Fruit fly (Drosophila melanogaster): ENCODE results near the gene ScsbetaA.
A peak's percentile ranks its signal among the peaks of the same experiment; 100 is the strongest.

Gene ScsbetaA

dm6 chr3R:8896740-8897139 lies 41.8 kb upstream of the ScsbetaA start (continued):
- TF ChIP-seq Hmr (GFP tag; optimal IDR thresholded peaks at IDR 0.05) (peak; percentile 69), Oli (tag; optimal IDR thresholded peaks at IDR 0.05) (peak; percentile 82), z (GFP tag; IDR thresholded peaks at IDR 0.05) (no peak), ase (GFP tag; IDR thresholded peaks at IDR 0.05) (no peak), corto (GFP tag; optimal IDR thresholded peaks at IDR 0.05) (no peak), CG12942 (GFP tag; optimal IDR thresholded peaks at IDR 0.05) (peak; percentile 42), CG12071 (GFP tag; optimal IDR thresholded peaks at IDR 0.05) (peak; percentile 33), Dll (GFP tag; IDR thresholded peaks at IDR 0.05; ENCODE audit: partially characterized antibody) (no peak), Hr39 (optimal IDR thresholded peaks at IDR 0.05) (no peak), CG32532 (GFP tag; IDR thresholded peaks at IDR 0.05) (peak; percentile 56; the same call in 1 of the 2 replicates), CG10979 (tag; optimal IDR thresholded peaks at IDR 0.05) (peak; percentile 63), gro (GFP tag; optimal IDR thresholded peaks at IDR 0.05) (peak; percentile 23), CG9817 (tag; optimal IDR thresholded peaks at IDR 0.05) (peak; percentile 63), CG12236 (GFP tag; optimal IDR thresholded peaks at IDR 0.05) (peak; percentile 62), CG4730 (GFP tag; IDR thresholded peaks at IDR 0.05) (peak; percentile 41), E2f1 (GFP tag; IDR thresholded peaks at IDR 0.05) (0 out of 2 replicates have a peak, but pooled peaks have one; percentile 39), trh (GFP tag; optimal IDR thresholded peaks at IDR 0.05) (no peak), CG2678 (tag; optimal IDR thresholded peaks at IDR 0.05) (peak; percentile 78), pan (optimal IDR thresholded peaks at IDR 0.05) (no peak), pan (GFP tag; optimal IDR thresholded peaks at IDR 0.05 in 1 of 2, IDR thresholded peaks at IDR 0.05 in 1 of 2) (peak in 1 of 2 experiments; percentile 49), insv (GFP tag; optimal IDR thresholded peaks at IDR 0.05) (no peak), Bgb (GFP tag; IDR thresholded peaks at IDR 0.05; ENCODE audit: partially characterized antibody) (no peak), CG6791 (GFP tag; IDR thresholded peaks at IDR 0.05; ENCODE audit: partially characterized antibody) (no peak), tup (GFP tag; optimal IDR thresholded peaks at IDR 0.05) (no peak), CG31441 (GFP tag; IDR thresholded peaks at IDR 0.05) (peak; percentile 73), CG8290 (GFP tag; optimal IDR thresholded peaks at IDR 0.05) (peak; percentile 24), CG8290 (tag; optimal IDR thresholded peaks at IDR 0.05) (no peak), gcm2 (GFP tag; optimal IDR thresholded peaks at IDR 0.05) (peak; percentile 36), CG2116 (GFP tag; optimal IDR thresholded peaks at IDR 0.05) (peak; percentile 19), CG2202 (tag; optimal IDR thresholded peaks at IDR 0.05) (peak; percentile 11), crp (GFP tag; optimal IDR thresholded peaks at IDR 0.05) (no peak), Dad (GFP tag; optimal IDR thresholded peaks at IDR 0.05) (peak; percentile 21), HLH4C (GFP tag; IDR thresholded peaks at IDR 0.05; ENCODE audit: partially characterized antibody) (no peak), CG33213 (GFP tag; optimal IDR thresholded peaks at IDR 0.05) (no peak), bab2 (GFP tag; optimal IDR thresholded peaks at IDR 0.05) (peak; percentile 72), CG30403 (GFP tag; optimal IDR thresholded peaks at IDR 0.05) (peak; percentile 78), sisA (GFP tag; IDR thresholded peaks at IDR 0.05) (peak; percentile 34; the same call in 1 of the 2 replicates), aop (GFP tag; IDR thresholded peaks at IDR 0.05) (no peak), Trl (optimal IDR thresholded peaks at IDR 0.05) (no peak), Trl (GFP tag; optimal IDR thresholded peaks at IDR 0.05) (peak; percentile 77), CG15073 (GFP tag; optimal IDR thresholded peaks at IDR 0.05) (no peak), HLH3B (GFP tag; IDR thresholded peaks at IDR 0.05) (peak; percentile 48), nau (GFP tag; optimal IDR thresholded peaks at IDR 0.05) (peak; percentile 9), D19B (GFP tag; optimal IDR thresholded peaks at IDR 0.05) (no peak), so (GFP tag; IDR thresholded peaks at IDR 0.05) (peak; percentile 71; the same call in 1 of the 3 replicates), cwo (GFP tag; optimal IDR thresholded peaks at IDR 0.05) (peak; percentile 60), sc (optimal IDR thresholded peaks at IDR 0.05) (no peak), sc (GFP tag; optimal IDR thresholded peaks at IDR 0.05) (peak; percentile 4), Lim3 (GFP tag; IDR thresholded peaks at IDR 0.05) (no peak), CG33557 (GFP tag; optimal IDR thresholded peaks at IDR 0.05) (peak; percentile 36), lab (GFP tag; optimal IDR thresholded peaks at IDR 0.05) (peak; percentile 75), CG3838 (GFP tag; optimal IDR thresholded peaks at IDR 0.05) (no peak)
